ENCODE assay signal across 5 worm cellular contexts in genomic region chrX:16275255-16275813, ce11.
TF ChIP-seq lines count a peak whose summit lies in the region.

Gene sdc-1 (plus strand): TSS chrX:16275763.

TF ChIP-seq in whole organism, L1 larva, 84 proteins besides CTCF, POLR2A, EP300 and RAD21 (continues in another document):
- TF ChIP-seq mep-1 (tag; optimal IDR thresholded peaks at IDR 0.05; lab: Kevin White, UChicago) (peak; percentile 73), C34B4.2 (tag; optimal IDR thresholded peaks at IDR 0.05; lab: Kevin White, UChicago) (no peak), ztf-11 (tag; optimal IDR thresholded peaks at IDR 0.05; lab: Kevin White, UChicago) (no peak), nhr-20 (tag; optimal IDR thresholded peaks at IDR 0.05; lab: Kevin White, UChicago) (peak; percentile 30), isw-1 (GFP tag; IDR thresholded peaks at IDR 0.05; lab: Robert Waterston, UW) (no peak), lin-39 (tag; optimal IDR thresholded peaks at IDR 0.05; lab: Kevin White, UChicago) (no peak), pqm-1 (tag; optimal IDR thresholded peaks at IDR 0.05; lab: Kevin White, UChicago) (no peak), zag-1 (tag; optimal IDR thresholded peaks at IDR 0.05; lab: Kevin White, UChicago) (no peak), C16A3.4 (tag; optimal IDR thresholded peaks at IDR 0.05; lab: Kevin White, UChicago) (no peak), unc-30 (tag; optimal IDR thresholded peaks at IDR 0.05; lab: Kevin White, UChicago) (no peak), nhr-12 (tag; optimal IDR thresholded peaks at IDR 0.05; lab: Kevin White, UChicago) (no peak), ceh-8 (GFP tag; optimal IDR thresholded peaks at IDR 0.05; lab: Kevin White, UChicago) (no peak), unc-62 (GFP tag; optimal IDR thresholded peaks at IDR 0.05; lab: Kevin White, UChicago) (no peak), efl-3 (GFP tag; optimal IDR thresholded peaks at IDR 0.05; lab: Kevin White, UChicago) (no peak), ceh-88 (GFP tag; IDR thresholded peaks at IDR 0.05; lab: Robert Waterston, UW) (no peak), nhr-237 (tag; optimal IDR thresholded peaks at IDR 0.05; lab: Kevin White, UChicago) (no peak), nhr-19 (GFP tag; conservative IDR thresholded peaks at IDR 0.05; lab: Robert Waterston, UW) (no peak; the same call in 1 of the 2 replicates), swsn-7 (tag; optimal IDR thresholded peaks at IDR 0.05; lab: Kevin White, UChicago) (peak; percentile 35)

TF ChIP-seq in whole organism, L3 larva, 47 proteins besides CTCF, POLR2A, EP300 and RAD21 (continues in another document):
- TF ChIP-seq ceh-82 (tag; optimal IDR thresholded peaks at IDR 0.05; lab: Kevin White, UChicago): no peak
- no peak for TF ChIP-seq ztf-11 (tag; optimal IDR thresholded peaks at IDR 0.05; lab: Kevin White, UChicago)
- peak; percentile 22 for TF ChIP-seq skn-1 (tag; optimal IDR thresholded peaks at IDR 0.05; lab: Kevin White, UChicago)
- no peak for TF ChIP-seq elt-1 (tag; optimal IDR thresholded peaks at IDR 0.05; lab: Kevin White, UChicago)
- no peak for TF ChIP-seq zag-1 (tag; optimal IDR thresholded peaks at IDR 0.05; lab: Kevin White, UChicago)
- peak; percentile 63 for TF ChIP-seq nfya-1 (tag; optimal IDR thresholded peaks at IDR 0.05; lab: Kevin White, UChicago; ENCODE audit: insufficient read depth)
- no peak for TF ChIP-seq lsy-12 (tag; optimal IDR thresholded peaks at IDR 0.05; lab: Kevin White, UChicago)
- TF ChIP-seq nhr-28 (tag; optimal IDR thresholded peaks at IDR 0.05; lab: Kevin White, UChicago): no peak
- no peak for TF ChIP-seq nhr-77 (tag; optimal IDR thresholded peaks at IDR 0.05; lab: Kevin White, UChicago)
- peak; percentile 21 for TF ChIP-seq lin-15B (tag; optimal IDR thresholded peaks at IDR 0.05; lab: Kevin White, UChicago)
- no peak for TF ChIP-seq nhr-11 (tag; optimal IDR thresholded peaks at IDR 0.05; lab: Kevin White, UChicago)
- no peak for TF ChIP-seq jun-1 (tag; optimal IDR thresholded peaks at IDR 0.05; lab: Kevin White, UChicago)
- no peak for TF ChIP-seq aly-2 (tag; optimal IDR thresholded peaks at IDR 0.05; lab: Kevin White, UChicago)
- TF ChIP-seq ceh-28 (tag; optimal IDR thresholded peaks at IDR 0.05; lab: Kevin White, UChicago): peak; percentile 51
- TF ChIP-seq pha-4 (tag; optimal IDR thresholded peaks at IDR 0.05; lab: Kevin White, UChicago): peak; percentile 67
- no peak for TF ChIP-seq ztf-4 (tag; optimal IDR thresholded peaks at IDR 0.05; lab: Kevin White, UChicago)
- TF ChIP-seq mdl-1 (tag; optimal IDR thresholded peaks at IDR 0.05; lab: Kevin White, UChicago): no peak
- peak; percentile 32 for TF ChIP-seq elt-2 (tag; optimal IDR thresholded peaks at IDR 0.05; lab: Kevin White, UChicago)
- peak; percentile 28 for TF ChIP-seq hmg-11 (tag; optimal IDR thresholded peaks at IDR 0.05; lab: Kevin White, UChicago)
- no peak for TF ChIP-seq pqm-1 (tag; optimal IDR thresholded peaks at IDR 0.05; lab: Kevin White, UChicago)

TF ChIP-seq in whole organism, early embryonic, 17 proteins besides CTCF, POLR2A, EP300 and RAD21:
- TF ChIP-seq F13C5.2 (tag; optimal IDR thresholded peaks at IDR 0.05; lab: Kevin White, UChicago) (peak; percentile 48), ceh-13 (GFP tag; optimal IDR thresholded peaks at IDR 0.05; lab: Kevin White, UChicago) (no peak)

TF ChIP-seq in whole organism, midembryonic, 9 proteins besides CTCF, POLR2A, EP300 and RAD21:
- TF ChIP-seq ztf-23 (GFP tag; IDR thresholded peaks at IDR 0.05; lab: Robert Waterston, UW) (0 out of 2 replicates have a peak, but pooled peaks have one; percentile 28), klf-2 (GFP tag; conservative IDR thresholded peaks at IDR 0.05; lab: Robert Waterston, UW) (no peak)

TF ChIP-seq in whole organism, young adult, 124 proteins besides CTCF, POLR2A, EP300 and RAD21:
- no peak for TF ChIP-seq C17E4.6 (GFP tag; IDR thresholded peaks at IDR 0.05; lab: Robert Waterston, UW)
- no peak for TF ChIP-seq cebp-1 (GFP tag; IDR thresholded peaks at IDR 0.05; lab: Robert Waterston, UW)
- TF ChIP-seq cebp-1 (tag; optimal IDR thresholded peaks at IDR 0.05; lab: Kevin White, UChicago): peak; percentile 52
- TF ChIP-seq dox-1 (GFP tag; IDR thresholded peaks at IDR 0.05; lab: Robert Waterston, UW): peak; percentile 66
- no peak for TF ChIP-seq ceh-79 (tag; optimal IDR thresholded peaks at IDR 0.05; lab: Kevin White, UChicago)
- TF ChIP-seq hmg-1.2 (GFP tag; IDR thresholded peaks at IDR 0.05; lab: Robert Waterston, UW): peak; percentile 87
- TF ChIP-seq zfh-2 (GFP tag; conservative IDR thresholded peaks at IDR 0.05; lab: Robert Waterston, UW): peak; percentile 54; the same call in 1 of the 2 replicates
- TF ChIP-seq ceh-58 (GFP tag; IDR thresholded peaks at IDR 0.05; lab: Robert Waterston, UW): no peak
- TF ChIP-seq ztf-28 (GFP tag; IDR thresholded peaks at IDR 0.05; lab: Robert Waterston, UW): no peak
- peak; percentile 45 for TF ChIP-seq nhr-80 (tag; optimal IDR thresholded peaks at IDR 0.05; lab: Kevin White, UChicago)
- peak; percentile 45 for TF ChIP-seq ceh-27 (GFP tag; optimal IDR thresholded peaks at IDR 0.05; lab: Kevin White, UChicago)
- 0 out of 2 replicates have a peak, but pooled peaks have one; percentile 20 for TF ChIP-seq B0336.3 (GFP tag; IDR thresholded peaks at IDR 0.05; lab: Robert Waterston, UW)
- TF ChIP-seq efl-1 (GFP tag; optimal IDR thresholded peaks at IDR 0.05; lab: Kevin White, UChicago): peak; percentile 20
- 0 out of 2 replicates have a peak, but pooled peaks have one; percentile 13 for TF ChIP-seq bed-2 (GFP tag; IDR thresholded peaks at IDR 0.05; lab: Robert Waterston, UW)
- no peak for TF ChIP-seq snpc-4 (GFP tag; optimal IDR thresholded peaks at IDR 0.05; lab: Kevin White, UChicago)
- TF ChIP-seq snpc-4 (tag; optimal IDR thresholded peaks at IDR 0.05; lab: Kevin White, UChicago): peak in 1 of 4 experiments; percentile 32
- peak; percentile 30 for TF ChIP-seq lin-54 (GFP tag; optimal IDR thresholded peaks at IDR 0.05; lab: Kevin White, UChicago)
- TF ChIP-seq madf-8 (GFP tag; conservative IDR thresholded peaks at IDR 0.05; lab: Robert Waterston, UW): 0 out of 2 replicates have a peak, but pooled peaks have one; percentile 5
- peak; percentile 22 for TF ChIP-seq snpc-1.3 (tag; optimal IDR thresholded peaks at IDR 0.05; lab: Kevin White, UChicago; ENCODE audit: insufficient read depth)
- peak; percentile 36 for TF ChIP-seq attf-5 (GFP tag; optimal IDR thresholded peaks at IDR 0.05; lab: Kevin White, UChicago)
- TF ChIP-seq tbp1 (GFP tag; optimal IDR thresholded peaks at IDR 0.05; lab: Kevin White, UChicago): peak; percentile 19
- TF ChIP-seq B0261.1 (tag; optimal IDR thresholded peaks at IDR 0.05; lab: Kevin White, UChicago): peak; percentile 6
- no peak for TF ChIP-seq ztf-18 (tag; optimal IDR thresholded peaks at IDR 0.05; lab: Kevin White, UChicago)

Comparison
In these comparisons a context has a peak if more than half of its experiments do, and no peak if none do; other contexts are left out.
1. Of the 8 proteins assayed by ChIP-seq in both whole organism, young adult and whole organism, L1 larva: peak only in whole organism, young adult: none; only in whole organism, L1 larva: dpl-1 and lin-35; in both: efl-1; in neither: 4; mixed calls (peak in some experiments, not most) for 1.